Fruit fly (Drosophila melanogaster) whole organism, embryonic: ENCODE measurements around the gene Klp68D.

Experiments
- Bteb2 ChIP-seq: fragments of 200-800 bp; sonication (Bioruptor generic); optimal IDR thresholded peaks from 2 replicates; lab custom pipeline; 2016; ENCODE audit warnings: missing biosample characterization, missing genetic modification characterization
- CG1024 ChIP-seq: fragments of 200-800 bp; sonication (Bioruptor generic); IDR thresholded peaks from 2 replicates; pipeline ENCODE4 v1.3.6; 2022; ENCODE audit warnings: missing biosample characterization, missing genetic modification characterization
- CG10267 ChIP-seq: fragments of 200-800 bp; sonication (Bioruptor generic); optimal IDR thresholded peaks from 2 replicates; lab custom pipeline; 2018; ENCODE audit warnings: missing biosample characterization, mild to moderate bottlenecking, missing genetic modification characterization, moderate library complexity
- CG1233 ChIP-seq: fragments of 200-800 bp; sonication (Bioruptor generic); optimal IDR thresholded peaks from 4 replicates; lab custom pipeline; 2018; ENCODE audit warnings: missing biosample characterization, mild to moderate bottlenecking, missing genetic modification characterization
- CG12391 ChIP-seq: fragments of 200-800 bp; sonication (Bioruptor generic); optimal IDR thresholded peaks from 3 replicates; lab custom pipeline; 2018; ENCODE audit warnings: missing biosample characterization, mild to moderate bottlenecking, missing genetic modification characterization, moderate library complexity
- CG12942 ChIP-seq: fragments of 200-800 bp; sonication (Bioruptor generic); optimal IDR thresholded peaks from 3 replicates; lab custom pipeline; 2016; ENCODE audit warnings: missing biosample characterization, missing genetic modification characterization
- CG15479 ChIP-seq: fragments of 200-800 bp; sonication (Bioruptor generic); optimal IDR thresholded peaks from 3 replicates; lab custom pipeline; 2019; ENCODE audit warnings: missing biosample characterization, mild to moderate bottlenecking, missing genetic modification characterization, moderate library complexity
- CG17328 ChIP-seq: fragments of 200-800 bp; sonication (Bioruptor generic); IDR thresholded peaks from 2 replicates; pipeline ENCODE4 v1.3.6; 2022; ENCODE audit warnings: missing biosample characterization, missing genetic modification characterization
- CG1832 ChIP-seq: fragments of 200-800 bp; sonication (Bioruptor generic); optimal IDR thresholded peaks from 2 replicates; lab custom pipeline; 2017; ENCODE audit warnings: missing biosample characterization, mild to moderate bottlenecking, missing genetic modification characterization, inconsistent platforms
- CG18619 ChIP-seq: fragments of 200-800 bp; sonication (Bioruptor generic); optimal IDR thresholded peaks from 3 replicates; lab custom pipeline; 2017; ENCODE audit warnings: missing biosample characterization, mild to moderate bottlenecking, missing genetic modification characterization
- CG2712 ChIP-seq: fragments of 200-800 bp; optimal IDR thresholded peaks from 3 replicates; lab custom pipeline; 2019; ENCODE audit warnings: missing biosample characterization, mild to moderate bottlenecking, missing genetic modification characterization, moderate library complexity
- CG30020 ChIP-seq: fragments of 200-800 bp; optimal IDR thresholded peaks from 2 replicates; lab custom pipeline; 2019; ENCODE audit warnings: missing biosample characterization, mild to moderate bottlenecking, missing genetic modification characterization, moderate library complexity
- CG32772 ChIP-seq: fragments of 200-800 bp; sonication (Bioruptor generic); IDR thresholded peaks from 2 replicates; pipeline ENCODE4 v1.3.6; 2022; ENCODE audit warnings: missing biosample characterization, missing genetic modification characterization
- CG6272 ChIP-seq: fragments of 200-800 bp; sonication (Bioruptor generic); IDR thresholded peaks from 2 replicates; pipeline ENCODE4 v1.3.6; 2022; ENCODE audit warnings: missing biosample characterization, missing genetic modification characterization
- CG6654 ChIP-seq: fragments of 200-800 bp; sonication (Bioruptor generic); optimal IDR thresholded peaks from 2 replicates; lab custom pipeline; 2017; ENCODE audit warnings: missing biosample characterization, mild to moderate bottlenecking, missing genetic modification characterization
- CG7928 ChIP-seq: fragments of 200-800 bp; sonication (Bioruptor generic); optimal IDR thresholded peaks from 2 replicates; lab custom pipeline; 2017; ENCODE audit warnings: missing biosample characterization, mild to moderate bottlenecking, missing genetic modification characterization
- CG8359 ChIP-seq: fragments of 200-800 bp; sonication (Bioruptor generic); optimal IDR thresholded peaks from 2 replicates; lab custom pipeline; 2017; ENCODE audit warnings: missing biosample characterization, mild to moderate bottlenecking, missing genetic modification characterization, borderline replicate concordance
- CG9797 ChIP-seq: fragments of 200-800 bp; sonication (Bioruptor generic); optimal IDR thresholded peaks from 3 replicates; lab custom pipeline; 2018; ENCODE audit warnings: missing biosample characterization, mild to moderate bottlenecking, missing genetic modification characterization
- Camta ChIP-seq: fragments of 200-800 bp; sonication (Bioruptor generic); optimal IDR thresholded peaks from 2 replicates; lab custom pipeline; 2016; ENCODE audit warnings: missing biosample characterization, missing genetic modification characterization
- Gug ChIP-seq: fragments of 200-800 bp; sonication (Bioruptor generic); IDR thresholded peaks from 4 replicates; pipeline ENCODE4 v1.3.6; 2022; ENCODE audit warnings: missing biosample characterization, missing genetic modification characterization
- Hsf ChIP-seq: fragments of 200-800 bp; sonication (Bioruptor generic); optimal IDR thresholded peaks from 3 replicates; lab custom pipeline; 2016; ENCODE audit warnings: missing biosample characterization, missing genetic modification characterization
- Lhr ChIP-seq: fragments of 200-800 bp; sonication (Bioruptor generic); optimal IDR thresholded peaks from 3 replicates; lab custom pipeline; 2017; ENCODE audit warnings: mild to moderate bottlenecking, missing biosample characterization, missing genetic modification reagents, missing genetic modification characterization
- MBD-R2 ChIP-seq: fragments of 200-800 bp; sonication (Bioruptor generic); IDR thresholded peaks from 2 replicates; pipeline ENCODE4 v1.3.6; 2022; ENCODE audit warnings: missing biosample characterization, missing genetic modification characterization
- Max ChIP-seq: fragments of 200-800 bp; sonication (Bioruptor generic); optimal IDR thresholded peaks from 2 replicates; lab custom pipeline; 2016; ENCODE audit warnings: missing biosample characterization, mild to moderate bottlenecking, missing genetic modification characterization
- Mrtf ChIP-seq: fragments of 200-800 bp; sonication (Bioruptor generic); IDR thresholded peaks from 3 replicates; pipeline ENCODE4 v1.3.6; 2022; ENCODE audit warnings: missing biosample characterization, missing genetic modification characterization
- Neu2 ChIP-seq: fragments of 200-800 bp; sonication (Bioruptor generic); optimal IDR thresholded peaks from 3 replicates; lab custom pipeline; 2016; ENCODE audit warnings: missing biosample characterization, missing genetic modification characterization, borderline replicate concordance
- Oli ChIP-seq: fragments of 200-800 bp; sonication (Bioruptor generic); optimal IDR thresholded peaks from 2 replicates; lab custom pipeline; 2018; ENCODE audit warnings: missing biosample characterization, mild to moderate bottlenecking, missing genetic modification characterization, moderate library complexity
- Ptx1 ChIP-seq: fragments of 200-800 bp; sonication (Bioruptor generic); IDR thresholded peaks from 2 replicates; pipeline ENCODE4 v1.3.6; 2022; ENCODE audit warnings: missing biosample characterization, missing genetic modification characterization
- Rfx ChIP-seq: fragments of 200-800 bp; sonication (Bioruptor generic); IDR thresholded peaks from 2 replicates; pipeline ENCODE4 v1.3.6; 2022; ENCODE audit warnings: missing biosample characterization, missing genetic modification characterization
- Sry-δ ChIP-seq: fragments of 200-800 bp; sonication (Bioruptor generic); optimal IDR thresholded peaks from 2 replicates; lab custom pipeline; 2016; ENCODE audit warnings: missing biosample characterization, missing genetic modification characterization
- Taf1 ChIP-seq: fragments of 200-800 bp; sonication (Bioruptor generic); IDR thresholded peaks from 2 replicates; pipeline ENCODE4 v1.3.6; 2022; ENCODE audit warnings: missing biosample characterization, missing genetic modification characterization
- Xrp1 ChIP-seq: fragments of 200-800 bp; sonication (Bioruptor generic); IDR thresholded peaks from 2 replicates; pipeline ENCODE4 v1.3.6; 2022; ENCODE audit warnings: missing biosample characterization, missing genetic modification characterization
- cad ChIP-seq: fragments of >200 bp; optimal IDR thresholded peaks from 2 replicates; lab custom pipeline; 2017; ENCODE audit warnings: missing biosample characterization, missing genetic modification characterization
- cas ChIP-seq: fragments of 200-800 bp; sonication (Bioruptor generic); IDR thresholded peaks from 2 replicates; pipeline ENCODE4 v1.3.6; 2022; ENCODE audit warnings: missing biosample characterization, missing genetic modification characterization
- cato ChIP-seq: fragments of 200-800 bp; sonication (Bioruptor generic); optimal IDR thresholded peaks from 2 replicates; lab custom pipeline; 2016; ENCODE audit warnings: missing biosample characterization, missing genetic modification characterization, borderline replicate concordance
- cg ChIP-seq: fragments of 200-800 bp; sonication (Bioruptor generic); optimal IDR thresholded peaks from 3 replicates; lab custom pipeline; 2019; ENCODE audit warnings: missing biosample characterization, mild to moderate bottlenecking, missing genetic modification characterization, moderate library complexity
- chif ChIP-seq, 2 experiments: fragments of 200-800 bp; sonication (Bioruptor generic); optimal IDR thresholded peaks; 3 replicates each; lab custom pipeline; 2016; ENCODE audit warnings: missing biosample characterization in 2 of 2, missing genetic modification characterization in 2 of 2
- dm ChIP-seq: fragments of 200-800 bp; sonication (Bioruptor generic); optimal IDR thresholded peaks from 3 replicates; lab custom pipeline; 2016; ENCODE audit warnings: missing biosample characterization, missing genetic modification characterization
- dpn ChIP-seq, 2 experiments: fragments of 200-800 bp; sonication (Bioruptor generic); optimal IDR thresholded peaks; 3 replicates each; lab custom pipeline; 2016; ENCODE audit warnings: missing biosample characterization in 2 of 2, missing genetic modification characterization in 2 of 2
- hb ChIP-seq: fragments of 200-800 bp; sonication (Bioruptor generic); IDR thresholded peaks from 3 replicates; pipeline ENCODE4 v1.3.6; 2022; ENCODE audit warnings: missing biosample characterization, missing genetic modification characterization; ENCODE audit not compliant: partially characterized antibody
- inv ChIP-seq: fragments of 200-800 bp; sonication (Bioruptor generic); IDR thresholded peaks from 2 replicates; pipeline ENCODE4 v1.3.6; 2022; ENCODE audit warnings: missing biosample characterization, missing genetic modification characterization; ENCODE audit not compliant: partially characterized antibody
- peb ChIP-seq: fragments of 200-800 bp; sonication (Bioruptor generic); IDR thresholded peaks from 2 replicates; pipeline ENCODE4 v1.3.6; 2022; ENCODE audit warnings: missing biosample characterization, missing genetic modification characterization
- pho ChIP-seq: fragments of 200-800 bp; sonication (Bioruptor generic); optimal IDR thresholded peaks from 2 replicates; lab custom pipeline; 2016; ENCODE audit warnings: missing biosample characterization, missing genetic modification characterization
- psq ChIP-seq: fragments of 200-800 bp; sonication (Bioruptor generic); optimal IDR thresholded peaks from 2 replicates; lab custom pipeline; 2017; ENCODE audit warnings: missing biosample characterization, missing genetic modification characterization
- ro ChIP-seq: fragments of 200-800 bp; sonication (Bioruptor generic); IDR thresholded peaks from 2 replicates; pipeline ENCODE4 v1.3.6; 2022; ENCODE audit warnings: missing biosample characterization, missing genetic modification characterization
- row ChIP-seq: fragments of 200-800 bp; sonication (Bioruptor generic); IDR thresholded peaks from 3 replicates; pipeline ENCODE4 v1.3.6; 2022; ENCODE audit warnings: missing biosample characterization, missing genetic modification characterization
- scrt ChIP-seq: fragments of 200-800 bp; sonication (Bioruptor generic); optimal IDR thresholded peaks from 2 replicates; lab custom pipeline; 2018; ENCODE audit warnings: missing biosample characterization, mild to moderate bottlenecking, missing genetic modification characterization, moderate library complexity
- sens ChIP-seq: fragments of 200-800 bp; sonication (Bioruptor generic); peaks from one replicate; lab custom pipeline; 2016; ENCODE audit warnings: missing biosample characterization, missing genetic modification characterization
- slbo ChIP-seq: fragments of 200-800 bp; sonication (Bioruptor generic); IDR thresholded peaks from 2 replicates; pipeline ENCODE4 v1.3.6; 2022; ENCODE audit warnings: missing biosample characterization, missing genetic modification characterization
- tup ChIP-seq: fragments of 200-800 bp; sonication (Bioruptor generic); optimal IDR thresholded peaks from 2 replicates; lab custom pipeline; 2016; ENCODE audit warnings: missing biosample characterization, mild to moderate bottlenecking, missing genetic modification characterization, moderate library complexity

The Klp68D gene

DNA sequence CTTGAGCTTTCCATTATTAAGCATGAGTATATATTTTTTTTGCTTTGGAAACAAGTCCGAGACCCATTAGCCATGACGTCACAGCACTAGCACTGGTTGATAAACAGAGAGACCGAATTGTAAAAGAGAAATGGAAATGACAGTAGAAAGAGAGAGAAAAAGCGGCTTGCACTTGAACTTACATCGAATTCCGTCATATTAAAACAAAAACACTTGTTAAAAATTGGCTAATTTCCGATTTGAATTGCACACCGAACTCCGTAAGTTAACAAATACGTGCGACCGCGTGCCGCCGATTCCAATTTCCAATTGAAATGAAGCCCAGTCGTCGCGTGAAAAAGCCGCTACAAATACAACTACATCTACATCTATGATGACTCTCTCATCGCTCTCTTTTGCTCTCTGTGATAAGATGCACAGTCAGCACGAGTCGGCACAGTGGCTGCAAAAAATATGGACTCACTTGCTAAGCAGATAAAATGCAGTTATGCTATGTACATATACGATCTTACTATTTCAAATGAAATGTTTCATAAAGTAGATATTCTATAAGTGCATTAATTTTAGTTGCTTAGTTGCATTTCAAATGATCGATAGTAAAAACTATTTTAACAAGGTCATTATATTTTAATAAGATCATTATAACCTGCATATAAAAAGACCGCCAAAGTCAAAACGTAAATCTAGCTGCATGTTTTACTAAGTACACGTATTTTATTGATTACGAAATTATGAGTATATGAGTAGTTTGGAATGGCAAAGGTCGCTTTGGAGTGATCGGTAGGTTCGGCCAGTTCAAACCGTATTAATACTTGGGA lies 24.4 kb downstream of the Klp68D start (continued):
- TF ChIP-seq Max (GFP tag; lab: Kevin White, UChicago) (peak; percentile 27), Neu2 (GFP tag; lab: Kevin White, UChicago) (no peak), Camta (GFP tag; lab: Kevin White, UChicago) (peak; percentile 24), CG1233 (GFP tag; lab: Kevin White, UChicago) (peak; percentile 16), CG12942 (GFP tag; lab: Kevin White, UChicago) (no peak), cato (GFP tag; lab: Kevin White, UChicago) (no peak), sens (GFP tag; lab: Kevin White, UChicago) (peak; percentile 72), tup (no peak), Taf1 (GFP tag; lab: Robert Waterston, UW) (0 out of 2 replicates have a peak, but pooled peaks have one; percentile 18), psq (GFP tag; lab: Kevin White, UChicago) (no peak), MBD-R2 (GFP tag; lab: Robert Waterston, UW) (peak; percentile 40), slbo (GFP tag; lab: Robert Waterston, UW) (peak; percentile 75), row (GFP tag; lab: Robert Waterston, UW) (peak; percentile 78), Bteb2 (GFP tag; lab: Kevin White, UChicago) (peak; percentile 27), Oli (peak; percentile 17), Sry-δ (GFP tag; lab: Kevin White, UChicago) (no peak), CG8359 (GFP tag; lab: Kevin White, UChicago) (no peak), CG9797 (GFP tag; lab: Kevin White, UChicago) (no peak), CG15479 (GFP tag; lab: Kevin White, UChicago) (no peak), dpn (GFP tag; optimal IDR thresholded peaks at IDR 0.05; lab: Kevin White, UChicago) (peak; percentile 32 to 45), inv (no peak), Rfx (GFP tag; lab: Robert Waterston, UW) (peak; percentile 72; the same call in 1 of the 2 replicates), peb (no peak), Hsf (GFP tag; lab: Kevin White, UChicago) (peak; percentile 41), scrt (peak; percentile 12), Mrtf (no peak), CG1024 (no peak), CG1832 (GFP tag; lab: Kevin White, UChicago) (no peak), CG10267 (peak; percentile 11), CG6654 (no peak), CG32772 (GFP tag; lab: Robert Waterston, UW) (no peak), cad (GFP tag; lab: Kevin White, UChicago) (no peak), ro (GFP tag; lab: Robert Waterston, UW) (no peak), cg (GFP tag; lab: Kevin White, UChicago) (peak; percentile 86), Xrp1 (GFP tag; lab: Robert Waterston, UW) (peak; percentile 64), CG30020 (no peak), hb (GFP tag; lab: Robert Waterston, UW) (no peak), chif (GFP tag; optimal IDR thresholded peaks at IDR 0.05; lab: Kevin White, UChicago) (peak in 1 of 2 experiments; percentile 12), CG18619 (peak; percentile 19), pho (GFP tag; lab: Kevin White, UChicago) (peak; percentile 19), Lhr (GFP tag; lab: Kevin White, UChicago) (no peak), Gug (GFP tag; lab: Robert Waterston, UW) (peak; percentile 29; the same call in 1 of the 4 replicates), cas (GFP tag; lab: Robert Waterston, UW) (no peak), CG12391 (tag; lab: Kevin White, UChicago) (peak; percentile 51), CG7928 (GFP tag; lab: Kevin White, UChicago) (no peak), Ptx1 (GFP tag; lab: Robert Waterston, UW) (peak; percentile 33; the same call in 1 of the 2 replicates), CG2712 (tag; lab: Kevin White, UChicago) (peak; percentile 39), CG17328 (peak; percentile 30; the same call in 1 of the 2 replicates), CG6272 (GFP tag; lab: Robert Waterston, UW) (no peak), dm (GFP tag; lab: Kevin White, UChicago) (peak; percentile 54)
